Fruit fly (Drosophila melanogaster) whole organism, embryonic: ENCODE data around the gene wapl.

Experiments
- Atf6 ChIP-seq: fragments of 200-800 bp; sonication (Bioruptor generic); IDR thresholded peaks from 2 replicates; pipeline ENCODE4 v1.3.6; 2022; ENCODE audit warnings: missing biosample characterization, missing genetic modification characterization
- CG10321 ChIP-seq: fragments of 200-800 bp; sonication (Bioruptor generic); IDR thresholded peaks from 2 replicates; pipeline ENCODE4 v1.3.6; 2022; ENCODE audit warnings: missing biosample characterization, missing genetic modification characterization
- CG14014 ChIP-seq: fragments of 200-800 bp; sonication (Bioruptor generic); IDR thresholded peaks from 2 replicates; pipeline ENCODE4 v1.3.6; 2022; ENCODE audit warnings: missing biosample characterization, missing genetic modification characterization
- CG14965 ChIP-seq: fragments of 200-800 bp; sonication (Bioruptor generic); optimal IDR thresholded peaks from 2 replicates; lab custom pipeline; 2016; ENCODE audit warnings: missing biosample characterization, missing genetic modification characterization, borderline replicate concordance
- CG1832 ChIP-seq: fragments of 200-800 bp; sonication (Bioruptor generic); optimal IDR thresholded peaks from 2 replicates; lab custom pipeline; 2017; ENCODE audit warnings: missing biosample characterization, mild to moderate bottlenecking, missing genetic modification characterization, inconsistent platforms
- CG18619 ChIP-seq: fragments of 200-800 bp; sonication (Bioruptor generic); optimal IDR thresholded peaks from 3 replicates; lab custom pipeline; 2017; ENCODE audit warnings: missing biosample characterization, mild to moderate bottlenecking, missing genetic modification characterization
- CG2199 ChIP-seq: fragments of 200-800 bp; sonication (Bioruptor generic); IDR thresholded peaks from 3 replicates; pipeline ENCODE4 v1.3.6; 2022; ENCODE audit warnings: missing biosample characterization, missing genetic modification characterization
- CG31388 ChIP-seq: fragments of 200-800 bp; sonication (Bioruptor generic); optimal IDR thresholded peaks from 2 replicates; lab custom pipeline; 2016; ENCODE audit warnings: missing biosample characterization, missing genetic modification characterization
- CG34224 ChIP-seq: fragments of 200-800 bp; sonication (Bioruptor generic); IDR thresholded peaks from 3 replicates; pipeline ENCODE4 v1.3.6; 2022; ENCODE audit warnings: missing biosample characterization, missing genetic modification characterization; ENCODE audit not compliant: partially characterized antibody
- CG4424 ChIP-seq: fragments of 200-800 bp; sonication (Bioruptor generic); optimal IDR thresholded peaks from 3 replicates; lab custom pipeline; 2016; ENCODE audit warnings: missing biosample characterization, missing genetic modification characterization
- CG4820 ChIP-seq: fragments of 200-800 bp; sonication (Bioruptor generic); optimal IDR thresholded peaks from 3 replicates; lab custom pipeline; 2016; ENCODE audit warnings: missing biosample characterization, missing genetic modification characterization
- CG4854 ChIP-seq: fragments of 200-800 bp; sonication (Bioruptor generic); optimal IDR thresholded peaks from 2 replicates; lab custom pipeline; 2016; ENCODE audit warnings: missing biosample characterization, missing genetic modification characterization, inconsistent platforms
- CG6765 ChIP-seq: fragments of 200-800 bp; sonication (Bioruptor generic); optimal IDR thresholded peaks from 3 replicates; lab custom pipeline; 2017; ENCODE audit warnings: missing biosample characterization, mild to moderate bottlenecking, missing genetic modification characterization
- CG7271 ChIP-seq: fragments of 200-800 bp; sonication (Bioruptor generic); optimal IDR thresholded peaks from 2 replicates; lab custom pipeline; 2018; ENCODE audit warnings: missing biosample characterization, mild to moderate bottlenecking, missing genetic modification characterization, moderate library complexity
- CG7745 ChIP-seq: fragments of 200-800 bp; sonication (Bioruptor generic); optimal IDR thresholded peaks from 2 replicates; lab custom pipeline; 2018; ENCODE audit warnings: missing biosample characterization, mild to moderate bottlenecking, missing genetic modification characterization, moderate library complexity
- CG8359 ChIP-seq: fragments of 200-800 bp; sonication (Bioruptor generic); optimal IDR thresholded peaks from 2 replicates; lab custom pipeline; 2017; ENCODE audit warnings: missing biosample characterization, mild to moderate bottlenecking, missing genetic modification characterization, borderline replicate concordance
- CG8924 ChIP-seq: fragments of 200-800 bp; optimal IDR thresholded peaks from 3 replicates; lab custom pipeline; 2019; ENCODE audit warnings: missing biosample characterization, mild to moderate bottlenecking, missing genetic modification characterization, moderate library complexity
- D19B ChIP-seq: fragments of 200-800 bp; sonication (Bioruptor generic); optimal IDR thresholded peaks from 2 replicates; lab custom pipeline; 2017; ENCODE audit warnings: missing biosample characterization, mild to moderate bottlenecking, missing genetic modification characterization
- Dad ChIP-seq: fragments of 200-800 bp; sonication (Bioruptor generic); optimal IDR thresholded peaks from 3 replicates; lab custom pipeline; 2016; ENCODE audit warnings: missing biosample characterization, missing genetic modification characterization
- Hand ChIP-seq: fragments of 200-800 bp; sonication (Bioruptor generic); optimal IDR thresholded peaks from 2 replicates; lab custom pipeline; 2017; ENCODE audit warnings: mild to moderate bottlenecking, missing biosample characterization, missing genetic modification reagents, missing genetic modification characterization
- HmgD ChIP-seq: fragments of 200-800 bp; sonication (Bioruptor generic); optimal IDR thresholded peaks from 3 replicates; lab custom pipeline; 2016; ENCODE audit warnings: missing biosample characterization, missing genetic modification characterization
- HmgZ ChIP-seq: fragments of 200-800 bp; sonication (Bioruptor generic); optimal IDR thresholded peaks from 2 replicates; lab custom pipeline; 2018; ENCODE audit warnings: missing biosample characterization, mild to moderate bottlenecking, missing genetic modification characterization
- Hmx ChIP-seq: fragments of 200-800 bp; sonication (Bioruptor generic); optimal IDR thresholded peaks from 2 replicates; lab custom pipeline; 2016; ENCODE audit warnings: missing biosample characterization, missing genetic modification characterization
- Myb ChIP-seq: fragments of 200-800 bp; sonication (Bioruptor generic); optimal IDR thresholded peaks from 2 replicates; lab custom pipeline; 2016; ENCODE audit warnings: missing biosample characterization, missing genetic modification characterization
- Nf-YC ChIP-seq: fragments of 200-800 bp; optimal IDR thresholded peaks from 3 replicates; lab custom pipeline; 2019; ENCODE audit warnings: missing biosample characterization, mild to moderate bottlenecking, missing genetic modification characterization, moderate library complexity
- Spps ChIP-seq: fragments of 200-800 bp; sonication (Bioruptor generic); optimal IDR thresholded peaks from 2 replicates; lab custom pipeline; 2018; ENCODE audit warnings: missing biosample characterization, mild to moderate bottlenecking, missing genetic modification characterization
- amos ChIP-seq: fragments of 200-800 bp; sonication (Bioruptor generic); IDR thresholded peaks from 2 replicates; pipeline ENCODE4 v1.3.6; 2022; ENCODE audit warnings: missing biosample characterization, missing genetic modification characterization; ENCODE audit not compliant: partially characterized antibody
- ato ChIP-seq: fragments of 200-800 bp; sonication (Bioruptor generic); IDR thresholded peaks from 2 replicates; pipeline ENCODE4 v1.3.6; 2022; ENCODE audit warnings: missing biosample characterization, missing genetic modification characterization; ENCODE audit not compliant: partially characterized antibody
- ewg ChIP-seq: fragments of 200-800 bp; sonication (Bioruptor generic); optimal IDR thresholded peaks from 3 replicates; lab custom pipeline; 2017; ENCODE audit warnings: mild to moderate bottlenecking, missing biosample characterization, missing genetic modification reagents, missing genetic modification characterization
- eyg ChIP-seq: fragments of 200-800 bp; sonication (Bioruptor generic); optimal IDR thresholded peaks from 3 replicates; lab custom pipeline; 2016; ENCODE audit warnings: missing biosample characterization, missing genetic modification characterization
- grau ChIP-seq: fragments of 200-800 bp; optimal IDR thresholded peaks from 3 replicates; lab custom pipeline; 2019; ENCODE audit warnings: missing biosample characterization, mild to moderate bottlenecking, missing genetic modification characterization, moderate library complexity
- gt ChIP-seq: fragments of 200-800 bp; sonication (Bioruptor generic); IDR thresholded peaks from 2 replicates; pipeline ENCODE4 v1.3.6; 2022; ENCODE audit warnings: missing biosample characterization, missing genetic modification characterization
- kah ChIP-seq: fragments of 200-800 bp; sonication (Bioruptor generic); optimal IDR thresholded peaks from 2 replicates; lab custom pipeline; 2018; ENCODE audit warnings: missing biosample characterization, mild to moderate bottlenecking, missing genetic modification characterization
- ken ChIP-seq: fragments of 200-800 bp; sonication (Bioruptor generic); IDR thresholded peaks from 3 replicates; pipeline ENCODE4 v1.3.6; 2022; ENCODE audit warnings: missing biosample characterization, missing genetic modification characterization
- knrl ChIP-seq: fragments of 200-800 bp; sonication (Bioruptor generic); IDR thresholded peaks from 3 replicates; pipeline ENCODE4 v1.3.6; 2022; ENCODE audit warnings: missing biosample characterization, missing genetic modification characterization; ENCODE audit not compliant: partially characterized antibody
- lola ChIP-seq, 3 experiments: fragments of >200 bp in 2 of 3; fragments of 200-800 bp in 1 of 3; sonication (Bioruptor generic) in 1 of 3; optimal IDR thresholded peaks; 2 replicates each; lab custom pipeline; 2017 to 2019; ENCODE audit warnings: missing biosample characterization in 3 of 3, missing genetic modification characterization in 3 of 3, mild to moderate bottlenecking in 1 of 3, moderate library complexity in 1 of 3
- luna ChIP-seq: fragments of 200-800 bp; sonication (Bioruptor generic); optimal IDR thresholded peaks from 2 replicates; lab custom pipeline; 2016; ENCODE audit warnings: missing biosample characterization, missing genetic modification characterization
- nerfin-2 ChIP-seq: fragments of 200-800 bp; sonication (Bioruptor generic); IDR thresholded peaks from 2 replicates; pipeline ENCODE4 v1.3.6; 2022; ENCODE audit warnings: missing biosample characterization, missing genetic modification characterization; ENCODE audit not compliant: partially characterized antibody
- onecut ChIP-seq: fragments of 200-800 bp; sonication (Bioruptor generic); IDR thresholded peaks from 2 replicates; pipeline ENCODE4 v1.3.6; 2022; ENCODE audit warnings: missing biosample characterization, missing genetic modification characterization
- psq ChIP-seq: fragments of 200-800 bp; sonication (Bioruptor generic); optimal IDR thresholded peaks from 2 replicates; lab custom pipeline; 2017; ENCODE audit warnings: missing biosample characterization, missing genetic modification characterization
- run ChIP-seq: fragments of 200-800 bp; sonication (Bioruptor generic); optimal IDR thresholded peaks from 3 replicates; lab custom pipeline; 2018; ENCODE audit warnings: missing biosample characterization, mild to moderate bottlenecking, missing genetic modification characterization
- sc ChIP-seq, 3 experiments: fragments of >200 bp in 2 of 3; fragments of 200-800 bp in 1 of 3; sonication (Bioruptor generic) in 1 of 3; optimal IDR thresholded peaks; 2 replicates in 2 of 3; 3 replicates in 1 of 3; lab custom pipeline; 2017; ENCODE audit warnings: mild to moderate bottlenecking in 1 of 3, missing biosample characterization in 1 of 3, missing genetic modification characterization in 1 of 3, missing genetic modification reagents in 1 of 3
- sens ChIP-seq: fragments of 200-800 bp; sonication (Bioruptor generic); peaks from one replicate; lab custom pipeline; 2016; ENCODE audit warnings: missing biosample characterization, missing genetic modification characterization
- shn ChIP-seq: fragments of 200-800 bp; sonication (Bioruptor generic); optimal IDR thresholded peaks from 3 replicates; lab custom pipeline; 2016; ENCODE audit warnings: missing biosample characterization, missing genetic modification characterization
- tna ChIP-seq: fragments of 200-800 bp; sonication (Bioruptor generic); IDR thresholded peaks from 2 replicates; pipeline ENCODE4 v1.3.6; 2022; ENCODE audit warnings: missing biosample characterization, missing genetic modification characterization; ENCODE audit not compliant: partially characterized antibody
- tx ChIP-seq: fragments of 200-800 bp; sonication (Bioruptor generic); optimal IDR thresholded peaks from 2 replicates; lab custom pipeline; 2016; ENCODE audit warnings: missing biosample characterization, missing genetic modification characterization
- unc-4 ChIP-seq: fragments of 200-800 bp; sonication (Bioruptor generic); IDR thresholded peaks from 2 replicates; pipeline ENCODE4 v1.3.6; 2022; ENCODE audit warnings: missing biosample characterization, missing genetic modification characterization; ENCODE audit not compliant: partially characterized antibody
- unpg ChIP-seq: fragments of 200-800 bp; sonication (Bioruptor generic); optimal IDR thresholded peaks from 3 replicates; lab custom pipeline; 2018; ENCODE audit warnings: missing biosample characterization, mild to moderate bottlenecking, missing genetic modification characterization, moderate library complexity
- zfh2 ChIP-seq: fragments of 200-800 bp; sonication (Bioruptor generic); optimal IDR thresholded peaks from 2 replicates; lab custom pipeline; 2016; ENCODE audit warnings: missing biosample characterization, missing genetic modification characterization

Gene wapl

DNA sequence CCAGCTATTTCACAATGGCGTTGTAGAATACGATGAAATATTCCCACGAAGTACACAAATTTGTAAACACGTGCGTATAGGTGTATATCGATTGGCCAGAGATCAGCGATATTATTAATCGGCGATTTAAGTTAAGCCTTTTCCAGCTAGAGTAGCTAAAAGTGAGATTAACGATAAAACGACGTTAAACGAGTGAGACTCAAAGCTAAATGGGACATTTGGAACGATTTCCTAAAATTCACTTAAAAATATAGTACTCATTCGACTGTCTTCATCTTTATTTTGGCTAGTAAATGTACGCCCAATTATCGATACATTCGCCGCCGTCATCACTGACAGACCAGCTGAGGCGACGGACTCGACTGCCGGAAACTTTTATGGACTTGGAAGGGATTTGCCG is 25.8 kb upstream of the wapl start, which contains the start of the genes Nmd3 and CG17776 (continued):
- TF ChIP-seq CG14014 (GFP tag; lab: Robert Waterston, UW) (no peak), Dad (GFP tag; lab: Kevin White, UChicago) (no peak), CG34224 (GFP tag; lab: Robert Waterston, UW) (peak; percentile 83), amos (GFP tag; lab: Robert Waterston, UW) (peak; percentile 47; the same call in 1 of the 2 replicates), sens (peak; percentile 50), ewg (GFP tag; lab: Kevin White, UChicago) (no peak), grau (tag; lab: Kevin White, UChicago) (peak; percentile 17), psq (no peak), HmgZ (tag; lab: Kevin White, UChicago) (peak; percentile 60), sc (optimal IDR thresholded peaks at IDR 0.05; lab: Kevin White, UChicago) (no peak), sc (GFP tag; optimal IDR thresholded peaks at IDR 0.05; lab: Kevin White, UChicago) (no peak), CG14965 (GFP tag; lab: Kevin White, UChicago) (no peak), CG7745 (no peak), run (tag; lab: Kevin White, UChicago) (no peak), tx (GFP tag; lab: Kevin White, UChicago) (no peak), CG1832 (GFP tag; lab: Kevin White, UChicago) (no peak), zfh2 (GFP tag; lab: Kevin White, UChicago) (no peak), CG6765 (GFP tag; lab: Kevin White, UChicago) (no peak), eyg (no peak), CG8359 (GFP tag; lab: Kevin White, UChicago) (no peak), CG4820 (GFP tag; lab: Kevin White, UChicago) (no peak), Myb (GFP tag; lab: Kevin White, UChicago) (peak; percentile 15), ken (GFP tag; lab: Robert Waterston, UW) (no peak), unpg (GFP tag; lab: Kevin White, UChicago) (no peak), onecut (0 out of 2 replicates have a peak, but pooled peaks have one; percentile 6), Nf-YC (no peak), nerfin-2 (GFP tag; lab: Robert Waterston, UW) (peak; percentile 82), HmgD (GFP tag; lab: Kevin White, UChicago) (no peak), CG18619 (GFP tag; lab: Kevin White, UChicago) (no peak), CG4424 (GFP tag; lab: Kevin White, UChicago) (no peak), gt (GFP tag; lab: Robert Waterston, UW) (no peak), CG31388 (GFP tag; lab: Kevin White, UChicago) (no peak), tna (peak; percentile 70), Spps (no peak), lola (GFP tag; optimal IDR thresholded peaks at IDR 0.05; lab: Kevin White, UChicago) (peak in 1 of 3 experiments; percentile 15), Hmx (GFP tag; lab: Kevin White, UChicago) (no peak), Atf6 (GFP tag; lab: Robert Waterston, UW) (no peak), D19B (no peak), CG4854 (GFP tag; lab: Kevin White, UChicago) (no peak), CG7271 (tag; lab: Kevin White, UChicago) (no peak), CG8924 (tag; lab: Kevin White, UChicago) (no peak), CG10321 (GFP tag; lab: Robert Waterston, UW) (no peak), CG2199 (GFP tag; lab: Robert Waterston, UW) (no peak), Hand (no peak), unc-4 (GFP tag; lab: Robert Waterston, UW) (peak; percentile 69), knrl (peak; percentile 58; the same call in 2 of the 3 replicates), kah (no peak), luna (no peak), shn (peak; percentile 26), ato (GFP tag; lab: Robert Waterston, UW) (peak; percentile 44; the same call in 1 of the 2 replicates)
